Worm (Caenorhabditis elegans) whole organism, L3 larva: Measurements from ENCODE around the gene srt-68.

Experiments
- R02D3.7 ChIP-seq: fragments of 150-350 bp; optimal IDR thresholded peaks from 2 replicates; lab custom pipeline; 2014; ENCODE audit warnings: missing biosample characterization, missing genetic modification characterization
- aly-2 ChIP-seq: fragments of 150-350 bp; optimal IDR thresholded peaks from 2 replicates; lab custom pipeline; 2014; ENCODE audit warnings: missing biosample characterization, missing genetic modification characterization
- ama-1 ChIP-seq: fragments of 150-350 bp; optimal IDR thresholded peaks from 2 replicates; lab custom pipeline; 2018
- ceh-16 ChIP-seq: sonication (generic microtip); optimal IDR thresholded peaks from 2 replicates; lab custom pipeline; 2017; ENCODE audit warnings: missing biosample characterization, missing genetic modification characterization
- ceh-9 ChIP-seq: sonication (generic microtip); optimal IDR thresholded peaks from 2 replicates; lab custom pipeline; 2018; ENCODE audit warnings: missing biosample characterization, missing genetic modification characterization
- egl-27 ChIP-seq: sonication (generic microtip); optimal IDR thresholded peaks from 4 replicates; lab custom pipeline; 2017; ENCODE audit warnings: missing biosample characterization, missing genetic modification reagents, missing genetic modification characterization
- egl-5 ChIP-seq: fragments of 150-350 bp; optimal IDR thresholded peaks from 2 replicates; lab custom pipeline; 2017; ENCODE audit warnings: missing biosample characterization, missing genetic modification reagents, missing genetic modification characterization, inconsistent platforms
- elt-1 ChIP-seq: fragments of 150-350 bp; optimal IDR thresholded peaks from 2 replicates; lab custom pipeline; 2014; ENCODE audit warnings: missing biosample characterization, missing genetic modification characterization
- elt-2 ChIP-seq: sonication (generic microtip); optimal IDR thresholded peaks from 2 replicates; lab custom pipeline; 2016; ENCODE audit warnings: missing genetic modification reagents, mild to moderate bottlenecking, missing genetic modification characterization, missing compliant biosample characterization
- eor-1 ChIP-seq, 2 experiments: fragments of 150-350 bp; optimal IDR thresholded peaks; 2 replicates each; lab custom pipeline; 2014 to 2018; ENCODE audit warnings: missing biosample characterization in 2 of 2, missing genetic modification characterization in 2 of 2
- hmg-11 ChIP-seq: sonication (generic microtip); optimal IDR thresholded peaks from 2 replicates; lab custom pipeline; 2016; ENCODE audit warnings: missing genetic modification characterization, missing compliant biosample characterization
- lin-15B ChIP-seq: fragments of 150-350 bp; optimal IDR thresholded peaks from 2 replicates; lab custom pipeline; 2014; ENCODE audit warnings: missing biosample characterization, missing genetic modification characterization
- lin-39 ChIP-seq: fragments of 150-350 bp; optimal IDR thresholded peaks from 2 replicates; lab custom pipeline; 2018; ENCODE audit warnings: missing biosample characterization, missing genetic modification reagents, missing genetic modification characterization
- lsy-12 ChIP-seq: sonication (generic microtip); optimal IDR thresholded peaks from 2 replicates; lab custom pipeline; 2016; ENCODE audit warnings: mild to moderate bottlenecking, missing genetic modification characterization, missing compliant biosample characterization
- mml-1 ChIP-seq: fragments of 150-350 bp; sonication (generic microtip); optimal IDR thresholded peaks from 3 replicates; lab custom pipeline; 2014; ENCODE audit warnings: missing biosample characterization, missing genetic modification characterization
- nfya-1 ChIP-seq: sonication (generic microtip); optimal IDR thresholded peaks from 2 replicates; lab custom pipeline; 2017; ENCODE audit warnings: missing genetic modification characterization, mild to moderate bottlenecking, missing compliant biosample characterization, antibody characterized with exemption, moderate library complexity; ENCODE audit not compliant: insufficient read depth
- nhr-11 ChIP-seq: fragments of 150-350 bp; optimal IDR thresholded peaks from 2 replicates; lab custom pipeline; 2014; ENCODE audit warnings: missing biosample characterization, missing genetic modification characterization
- nhr-12 ChIP-seq: fragments of 150-350 bp; optimal IDR thresholded peaks from 2 replicates; lab custom pipeline; 2014; ENCODE audit warnings: missing biosample characterization, missing genetic modification characterization
- nhr-23 ChIP-seq: fragments of 150-350 bp; optimal IDR thresholded peaks from 2 replicates; lab custom pipeline; 2014; ENCODE audit warnings: missing biosample characterization, missing genetic modification reagents, missing genetic modification characterization
- nhr-237 ChIP-seq: fragments of 150-350 bp; optimal IDR thresholded peaks from 2 replicates; lab custom pipeline; 2014; ENCODE audit warnings: missing biosample characterization, missing genetic modification characterization
- nhr-25 ChIP-seq: sonication (generic microtip); optimal IDR thresholded peaks from 2 replicates; lab custom pipeline; 2017; ENCODE audit warnings: missing biosample characterization, missing genetic modification characterization
- nhr-76 ChIP-seq: fragments of 150-350 bp; sonication (generic microtip); optimal IDR thresholded peaks from 5 replicates; lab custom pipeline; 2014; ENCODE audit warnings: missing biosample characterization, missing genetic modification characterization
- nhr-77 ChIP-seq: fragments of 150-350 bp; optimal IDR thresholded peaks from 2 replicates; lab custom pipeline; 2014; ENCODE audit warnings: missing biosample characterization, missing genetic modification characterization
- pha-4 ChIP-seq: fragments of 150-350 bp; optimal IDR thresholded peaks from 2 replicates; lab custom pipeline; 2014; ENCODE audit warnings: missing biosample characterization, missing genetic modification reagents, missing genetic modification characterization
- sea-2 ChIP-seq: fragments of 150-350 bp; sonication (generic microtip); optimal IDR thresholded peaks from 4 replicates; lab custom pipeline; 2014; ENCODE audit warnings: missing biosample characterization, missing genetic modification reagents, missing genetic modification characterization
- snpc-4 ChIP-seq: fragments of 150-350 bp; optimal IDR thresholded peaks from 2 replicates; lab custom pipeline; 2014; ENCODE audit warnings: missing biosample characterization, missing genetic modification characterization
- tbx-2 ChIP-seq: sonication (generic microtip); optimal IDR thresholded peaks from 2 replicates; lab custom pipeline; 2016; ENCODE audit warnings: mild to moderate bottlenecking, missing genetic modification characterization, missing compliant biosample characterization
- unc-62 ChIP-seq: fragments of 150-350 bp; sonication (generic microtip); optimal IDR thresholded peaks from 4 replicates; lab custom pipeline; 2014; ENCODE audit warnings: missing biosample characterization, missing genetic modification reagents, missing genetic modification characterization
- ztf-11 ChIP-seq: fragments of 150-350 bp; optimal IDR thresholded peaks from 2 replicates; lab custom pipeline; 2014; ENCODE audit warnings: missing biosample characterization, missing genetic modification characterization

The srt-68 gene

ce11 chrV:5269024-5269535 is 17.2 kb upstream of the srt-68 start, which contains the start of gene penr-1:
penr-1 (plus strand) TSS chrV:5269485.
- TF ChIP-seq mml-1 (tag; lab: Kevin White, UChicago) (no peak), egl-5 (tag; lab: Kevin White, UChicago) (peak; percentile 63), nfya-1 (peak; percentile 69), nhr-11 (no peak), lin-39 (peak; percentile 1), nhr-237 (tag; lab: Kevin White, UChicago) (no peak), hmg-11 (peak; percentile 62), snpc-4 (tag; lab: Kevin White, UChicago) (no peak), lin-15B (tag; lab: Kevin White, UChicago) (peak; percentile 74), nhr-23 (peak; percentile 60), nhr-25 (tag; lab: Kevin White, UChicago) (peak; percentile 53), elt-2 (peak; percentile 23), ama-1 (lab: Kevin White, UChicago) (no peak), pha-4 (tag; lab: Kevin White, UChicago) (peak; percentile 64)

- TF ChIP-seq nhr-77 (tag; lab: Kevin White, UChicago) (no peak), hmg-11 (no peak), mml-1 (tag; lab: Kevin White, UChicago) (no peak), aly-2 (tag; lab: Kevin White, UChicago) (no peak), sea-2 (no peak), snpc-4 (tag; lab: Kevin White, UChicago) (no peak), nhr-23 (no peak), nhr-237 (tag; lab: Kevin White, UChicago) (no peak), egl-27 (tag; lab: Kevin White, UChicago) (no peak), nhr-76 (tag; lab: Kevin White, UChicago) (no peak), nhr-25 (tag; lab: Kevin White, UChicago) (no peak), elt-2 (no peak)
Observed at ce11 chrV:5265581-5265980, 13.7 kb upstream of the srt-68 start, which contains the start of the genes srt-69 and B0238.12. srt-69 (minus strand) TSS chrV:5265681. B0238.12 (plus strand) TSS chrV:5265844.

ce11 chrV:5262999-5263398 is 11.1 kb upstream of the srt-68 start, which contains the start of gene cest-30:
cest-30 (minus strand) TSS chrV:5263099.
- TF ChIP-seq R02D3.7 (tag; lab: Kevin White, UChicago) (no peak), ceh-16 (tag; lab: Kevin White, UChicago) (no peak), lin-39 (no peak), lsy-12 (tag; lab: Kevin White, UChicago) (no peak), sea-2 (no peak), lin-15B (tag; lab: Kevin White, UChicago) (no peak), nhr-12 (tag; lab: Kevin White, UChicago) (no peak), ceh-9 (tag; lab: Kevin White, UChicago) (no peak)

ce11 chrV:5259448-5259847 is 7.5 kb upstream of the srt-68 start, which contains the start of gene srt-70:
srt-70 (minus strand) TSS chrV:5259548.
- TF ChIP-seq nfya-1 (no peak), ztf-11 (tag; lab: Kevin White, UChicago) (no peak), lin-15B (tag; lab: Kevin White, UChicago) (no peak), unc-62 (GFP tag; lab: Kevin White, UChicago) (no peak), nhr-11 (no peak), nhr-12 (tag; lab: Kevin White, UChicago) (no peak), ceh-9 (tag; lab: Kevin White, UChicago) (no peak), egl-5 (tag; lab: Kevin White, UChicago) (no peak), nhr-237 (tag; lab: Kevin White, UChicago) (no peak), pha-4 (tag; lab: Kevin White, UChicago) (no peak), snpc-4 (tag; lab: Kevin White, UChicago) (no peak), nhr-77 (tag; lab: Kevin White, UChicago) (no peak), elt-2 (no peak), eor-1 (tag; optimal IDR thresholded peaks at IDR 0.05; lab: Kevin White, UChicago) (no peak), tbx-2 (tag; lab: Kevin White, UChicago) (no peak), nhr-23 (no peak), ama-1 (lab: Kevin White, UChicago) (no peak), mml-1 (tag; lab: Kevin White, UChicago) (no peak)

ce11 chrV:5257358-5257757 is 5.4 kb upstream of the srt-68 start, which contains the start of gene srt-67:
srt-67 (minus strand) TSS chrV:5257458.
- TF ChIP-seq ceh-16 (tag; lab: Kevin White, UChicago) = no peak
- no peak for TF ChIP-seq elt-1 (tag; lab: Kevin White, UChicago)
- no peak for TF ChIP-seq lsy-12 (tag; lab: Kevin White, UChicago)
- TF ChIP-seq aly-2 (tag; lab: Kevin White, UChicago) = no peak
- TF ChIP-seq ztf-11 (tag; lab: Kevin White, UChicago) = no peak
- no peak for TF ChIP-seq pha-4 (tag; lab: Kevin White, UChicago)
